Worm (Caenorhabditis elegans) whole organism, L4/young adult: Measurements from ENCODE around the gene C24H11.2.

Experiments used
- dao-5 ChIP-seq: sonication (generic microtip); optimal IDR thresholded peaks from 2 replicates; lab custom pipeline; 2016; ENCODE audit warnings: missing genotype, missing genetic modification characterization, moderate library complexity, missing compliant biosample characterization
- him-1 ChIP-seq: sonication (generic microtip); optimal IDR thresholded peaks from 2 replicates; lab custom pipeline; 2016; ENCODE audit warnings: missing genotype, missing genetic modification reagents, missing genetic modification characterization, missing compliant biosample characterization

ce11 chrIII:11816523-11817003 lies 24.4 kb upstream of the C24H11.2 start, which contains the start of gene C18D11.1:
- TF ChIP-seq dao-5 (tag; lab: Kevin White, UChicago) = no peak
- TF ChIP-seq him-1 = no peak
